Worm (Caenorhabditis elegans): ENCODE results near the gene djr-1.1.

DNA sequence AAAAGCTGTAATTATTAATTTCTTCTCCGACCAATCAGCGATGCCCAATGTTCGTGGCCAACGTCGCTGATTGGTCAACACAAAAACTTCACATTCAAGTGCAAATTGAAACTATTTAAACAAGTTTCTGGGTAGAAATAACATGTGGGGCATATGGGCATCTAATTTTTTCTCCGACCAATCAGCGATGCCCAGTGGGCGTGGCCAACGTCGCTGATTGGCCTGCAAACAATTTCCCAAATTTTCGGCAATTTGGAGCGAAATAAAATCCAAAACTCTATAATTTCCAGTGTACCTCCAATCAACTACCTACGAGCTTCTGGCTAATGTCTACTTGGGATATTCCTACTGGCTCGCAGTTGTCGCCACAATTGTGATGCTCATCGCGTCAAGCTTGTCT, 50.9 kb downstream of the djr-1.1 start:
- TF ChIP-seq W03F9.2 (tag; optimal IDR thresholded peaks at IDR 0.05) (no peak), him-1 (tag; optimal IDR thresholded peaks at IDR 0.05) (no peak), dao-5 (tag; optimal IDR thresholded peaks at IDR 0.05) (no peak)

All from whole organism, L4/young adult.